Fruit fly (Drosophila melanogaster) whole organism, embryonic: ENCODE results near the gene Sce.

ENCODE experiments used
- Abd-B ChIP-seq: fragments of 200-800 bp; sonication (Bioruptor generic); optimal IDR thresholded peaks from 2 replicates; lab custom pipeline; 2018; ENCODE audit warnings: missing biosample characterization, mild to moderate bottlenecking, missing genetic modification characterization, moderate library complexity
- Bdp1 ChIP-seq: fragments of 200-800 bp; sonication (Bioruptor generic); optimal IDR thresholded peaks from 3 replicates; lab custom pipeline; 2016; ENCODE audit warnings: missing biosample characterization, missing genetic modification characterization
- Bgb ChIP-seq: fragments of 200-800 bp; sonication (Bioruptor generic); IDR thresholded peaks from 2 replicates; pipeline ENCODE4 v1.3.6; 2022; ENCODE audit warnings: missing biosample characterization, missing genetic modification characterization; ENCODE audit not compliant: partially characterized antibody
- CG10147 ChIP-seq: fragments of 200-800 bp; sonication (Bioruptor generic); optimal IDR thresholded peaks from 2 replicates; lab custom pipeline; 2019; ENCODE audit warnings: missing biosample characterization, mild to moderate bottlenecking, missing genetic modification characterization, moderate library complexity
- CG1024 ChIP-seq: fragments of 200-800 bp; sonication (Bioruptor generic); IDR thresholded peaks from 2 replicates; pipeline ENCODE4 v1.3.6; 2022; ENCODE audit warnings: missing biosample characterization, missing genetic modification characterization
- CG10274 ChIP-seq: fragments of 200-800 bp; sonication (Bioruptor generic); optimal IDR thresholded peaks from 3 replicates; lab custom pipeline; 2017; ENCODE audit warnings: missing biosample characterization, mild to moderate bottlenecking, missing genetic modification characterization
- CG11504 ChIP-seq: fragments of 200-800 bp; sonication (Bioruptor generic); optimal IDR thresholded peaks from 3 replicates; lab custom pipeline; 2019; ENCODE audit warnings: missing biosample characterization, mild to moderate bottlenecking, missing genetic modification characterization, moderate library complexity
- CG12104 ChIP-seq: fragments of 200-800 bp; sonication (Bioruptor generic); optimal IDR thresholded peaks from 3 replicates; lab custom pipeline; 2016; ENCODE audit warnings: missing biosample characterization, missing genetic modification characterization
- CG12942 ChIP-seq: fragments of 200-800 bp; sonication (Bioruptor generic); optimal IDR thresholded peaks from 3 replicates; lab custom pipeline; 2016; ENCODE audit warnings: missing biosample characterization, missing genetic modification characterization
- CG13624 ChIP-seq: fragments of 200-800 bp; sonication (Bioruptor generic); optimal IDR thresholded peaks from 2 replicates; lab custom pipeline; 2016; ENCODE audit warnings: missing biosample characterization, missing genetic modification characterization
- CG15601 ChIP-seq: fragments of 200-800 bp; sonication (Bioruptor generic); optimal IDR thresholded peaks from 3 replicates; lab custom pipeline; 2019; ENCODE audit warnings: missing biosample characterization, mild to moderate bottlenecking, missing genetic modification characterization, moderate library complexity
- CG16863 ChIP-seq: fragments of 200-800 bp; sonication (Bioruptor generic); optimal IDR thresholded peaks from 3 replicates; lab custom pipeline; 2016; ENCODE audit warnings: missing biosample characterization, missing genetic modification characterization
- CG32767 ChIP-seq: fragments of 200-800 bp; sonication (Bioruptor generic); IDR thresholded peaks from 2 replicates; pipeline ENCODE4 v1.3.6; 2022; ENCODE audit warnings: missing biosample characterization, missing genetic modification characterization
- CG3847 ChIP-seq: fragments of 200-800 bp; sonication (Bioruptor generic); IDR thresholded peaks from 2 replicates; pipeline ENCODE4 v1.3.6; 2022; ENCODE audit warnings: missing biosample characterization, missing genetic modification characterization
- CG43689 ChIP-seq: fragments of 200-800 bp; sonication (Bioruptor generic); IDR thresholded peaks from 2 replicates; pipeline ENCODE4 v1.3.6; 2022; ENCODE audit warnings: missing biosample characterization, missing genetic modification characterization
- CG4404 ChIP-seq: fragments of 200-800 bp; sonication (Bioruptor generic); IDR thresholded peaks from 2 replicates; pipeline ENCODE4 v1.3.6; 2022; ENCODE audit warnings: missing biosample characterization, missing genetic modification characterization
- CG4854 ChIP-seq: fragments of 200-800 bp; sonication (Bioruptor generic); optimal IDR thresholded peaks from 2 replicates; lab custom pipeline; 2016; ENCODE audit warnings: missing biosample characterization, missing genetic modification characterization, inconsistent platforms
- CG5245 ChIP-seq: fragments of 200-800 bp; sonication (Bioruptor generic); optimal IDR thresholded peaks from 3 replicates; lab custom pipeline; 2016; ENCODE audit warnings: missing biosample characterization, missing genetic modification characterization
- CG7839 ChIP-seq: fragments of 200-800 bp; sonication (Bioruptor generic); optimal IDR thresholded peaks from 3 replicates; lab custom pipeline; 2018; ENCODE audit warnings: missing biosample characterization, mild to moderate bottlenecking, missing genetic modification characterization, moderate library complexity
- CG8944 ChIP-seq: fragments of 200-800 bp; sonication (Bioruptor generic); optimal IDR thresholded peaks from 3 replicates; lab custom pipeline; 2016; ENCODE audit warnings: missing biosample characterization, missing genetic modification characterization
- CG9817 ChIP-seq: fragments of 200-800 bp; sonication (Bioruptor generic); optimal IDR thresholded peaks from 2 replicates; lab custom pipeline; 2018; ENCODE audit warnings: missing biosample characterization, mild to moderate bottlenecking, missing genetic modification characterization, moderate library complexity
- CTCF ChIP-seq: fragments of 200-800 bp; sonication (Bioruptor generic); optimal IDR thresholded peaks from 2 replicates; lab custom pipeline; 2017; ENCODE audit warnings: missing biosample characterization, mild to moderate bottlenecking, missing genetic modification characterization, moderate library complexity
- Dfd ChIP-seq, 2 experiments: fragments of >200 bp; optimal IDR thresholded peaks; 2 replicates each; lab custom pipeline; 2017; ENCODE audit warnings: missing biosample characterization in 2 of 2, missing genetic modification characterization in 2 of 2
- Gsc ChIP-seq: fragments of 200-800 bp; sonication (Bioruptor generic); IDR thresholded peaks from 2 replicates; pipeline ENCODE4 v1.3.6; 2022; ENCODE audit warnings: missing biosample characterization, missing genetic modification characterization
- HLH4C ChIP-seq: fragments of 200-800 bp; sonication (Bioruptor generic); IDR thresholded peaks from 3 replicates; pipeline ENCODE4 v1.3.6; 2022; ENCODE audit warnings: missing biosample characterization, missing genetic modification characterization; ENCODE audit not compliant: partially characterized antibody
- Hr51 ChIP-seq, 2 experiments: fragments of 200-800 bp; sonication (Bioruptor generic); optimal IDR thresholded peaks; 2 replicates in 1 of 2; 3 replicates in 1 of 2; lab custom pipeline; 2016 to 2018; ENCODE audit warnings: missing biosample characterization in 2 of 2, missing genetic modification characterization in 2 of 2, mild to moderate bottlenecking in 1 of 2, moderate library complexity in 1 of 2
- Hr78 ChIP-seq, 2 experiments: fragments of 200-800 bp in 1 of 2; fragments of >200 bp in 1 of 2; sonication (Bioruptor generic) in 1 of 2; optimal IDR thresholded peaks; 2 replicates each; lab custom pipeline; 2017 to 2019; ENCODE audit warnings: missing biosample characterization in 2 of 2, missing genetic modification characterization in 2 of 2, mild to moderate bottlenecking in 1 of 2, moderate library complexity in 1 of 2
- MBD-R2 ChIP-seq: fragments of 200-800 bp; sonication (Bioruptor generic); IDR thresholded peaks from 2 replicates; pipeline ENCODE4 v1.3.6; 2022; ENCODE audit warnings: missing biosample characterization, missing genetic modification characterization
- Oaz ChIP-seq: fragments of 200-800 bp; sonication (Bioruptor generic); IDR thresholded peaks from 2 replicates; pipeline ENCODE4 v1.3.6; 2022; ENCODE audit warnings: missing biosample characterization, missing genetic modification characterization
- Trl ChIP-seq, 3 experiments: fragments of >200 bp in 2 of 3; fragments of 200-800 bp in 1 of 3; sonication (Bioruptor generic) in 1 of 3; optimal IDR thresholded peaks; 2 replicates in 1 of 3; 3 replicates in 2 of 3; lab custom pipeline; 2016 to 2017; ENCODE audit warnings: missing biosample characterization in 1 of 3, missing genetic modification characterization in 1 of 3
- ab ChIP-seq: fragments of 200-800 bp; sonication (Bioruptor generic); optimal IDR thresholded peaks from 2 replicates; lab custom pipeline; 2016; ENCODE audit warnings: missing biosample characterization, missing genetic modification characterization
- abd-A ChIP-seq: fragments of 200-800 bp; sonication (Bioruptor generic); optimal IDR thresholded peaks from 3 replicates; lab custom pipeline; 2019; ENCODE audit warnings: missing biosample characterization, mild to moderate bottlenecking, missing genetic modification characterization, moderate library complexity
- al ChIP-seq: fragments of 200-800 bp; sonication (Bioruptor generic); IDR thresholded peaks from 2 replicates; pipeline ENCODE4 v1.3.6; 2022; ENCODE audit warnings: missing biosample characterization, missing genetic modification characterization
- da ChIP-seq: fragments of 200-800 bp; sonication (Bioruptor generic); optimal IDR thresholded peaks from 2 replicates; lab custom pipeline; 2016; ENCODE audit warnings: missing biosample characterization, missing genetic modification characterization
- danr ChIP-seq: fragments of 200-800 bp; sonication (Bioruptor generic); IDR thresholded peaks from 2 replicates; pipeline ENCODE4 v1.3.6; 2022; ENCODE audit warnings: missing biosample characterization, missing genetic modification characterization
- dimm ChIP-seq: fragments of 200-800 bp; sonication (Bioruptor generic); IDR thresholded peaks from 2 replicates; pipeline ENCODE4 v1.3.6; 2022; ENCODE audit warnings: missing biosample characterization, missing genetic modification characterization
- eve ChIP-seq, 2 experiments: fragments of >200 bp; optimal IDR thresholded peaks; 2 replicates each; lab custom pipeline; 2017; ENCODE audit warnings: missing biosample characterization in 2 of 2, missing genetic modification characterization in 2 of 2
- exex ChIP-seq: fragments of 200-800 bp; sonication (Bioruptor generic); optimal IDR thresholded peaks from 4 replicates; lab custom pipeline; 2018; ENCODE audit warnings: missing biosample characterization, mild to moderate bottlenecking, missing genetic modification characterization, moderate library complexity
- ftz-f1 ChIP-seq: fragments of 200-800 bp; sonication (Bioruptor generic); optimal IDR thresholded peaks from 2 replicates; lab custom pipeline; 2016; ENCODE audit warnings: missing biosample characterization, missing genetic modification characterization
- gro ChIP-seq: fragments of 200-800 bp; sonication (Bioruptor generic); optimal IDR thresholded peaks from 2 replicates; lab custom pipeline; 2016; ENCODE audit warnings: missing biosample characterization, missing genetic modification characterization
- gsb-n ChIP-seq: fragments of 200-800 bp; sonication (Bioruptor generic); optimal IDR thresholded peaks from 3 replicates; lab custom pipeline; 2018; ENCODE audit warnings: missing biosample characterization, mild to moderate bottlenecking, missing genetic modification characterization
- kah ChIP-seq: fragments of 200-800 bp; sonication (Bioruptor generic); optimal IDR thresholded peaks from 2 replicates; lab custom pipeline; 2018; ENCODE audit warnings: missing biosample characterization, mild to moderate bottlenecking, missing genetic modification characterization
- maf-S ChIP-seq: fragments of 200-800 bp; sonication (Bioruptor generic); optimal IDR thresholded peaks from 2 replicates; lab custom pipeline; 2016; ENCODE audit warnings: missing biosample characterization, missing genetic modification characterization
- oc ChIP-seq: fragments of 200-800 bp; sonication (Bioruptor generic); optimal IDR thresholded peaks from 2 replicates; lab custom pipeline; 2018; ENCODE audit warnings: missing biosample characterization, mild to moderate bottlenecking, missing genetic modification characterization, moderate library complexity
- pho ChIP-seq: fragments of 200-800 bp; sonication (Bioruptor generic); optimal IDR thresholded peaks from 2 replicates; lab custom pipeline; 2016; ENCODE audit warnings: missing biosample characterization, missing genetic modification characterization
- pum ChIP-seq: fragments of 200-800 bp; sonication (Bioruptor generic); optimal IDR thresholded peaks from 2 replicates; lab custom pipeline; 2016; ENCODE audit warnings: missing biosample characterization, missing genetic modification characterization
- schlank ChIP-seq: fragments of 200-800 bp; sonication (Bioruptor generic); optimal IDR thresholded peaks from 2 replicates; lab custom pipeline; 2018; ENCODE audit warnings: missing biosample characterization, mild to moderate bottlenecking, missing genetic modification characterization
- slp2 ChIP-seq: fragments of 200-800 bp; sonication (Bioruptor generic); optimal IDR thresholded peaks from 2 replicates; lab custom pipeline; 2016; ENCODE audit warnings: missing biosample characterization, missing genetic modification characterization
- stwl ChIP-seq: fragments of 200-800 bp; sonication (Bioruptor generic); optimal IDR thresholded peaks from 3 replicates; lab custom pipeline; 2018; ENCODE audit warnings: missing biosample characterization, mild to moderate bottlenecking, missing genetic modification characterization, moderate library complexity
- zen2 ChIP-seq: fragments of 200-800 bp; sonication (Bioruptor generic); IDR thresholded peaks from 3 replicates; pipeline ENCODE4 v1.3.6; 2022; ENCODE audit warnings: missing biosample characterization, missing genetic modification characterization; ENCODE audit not compliant: partially characterized antibody

Sce gene

DNA sequence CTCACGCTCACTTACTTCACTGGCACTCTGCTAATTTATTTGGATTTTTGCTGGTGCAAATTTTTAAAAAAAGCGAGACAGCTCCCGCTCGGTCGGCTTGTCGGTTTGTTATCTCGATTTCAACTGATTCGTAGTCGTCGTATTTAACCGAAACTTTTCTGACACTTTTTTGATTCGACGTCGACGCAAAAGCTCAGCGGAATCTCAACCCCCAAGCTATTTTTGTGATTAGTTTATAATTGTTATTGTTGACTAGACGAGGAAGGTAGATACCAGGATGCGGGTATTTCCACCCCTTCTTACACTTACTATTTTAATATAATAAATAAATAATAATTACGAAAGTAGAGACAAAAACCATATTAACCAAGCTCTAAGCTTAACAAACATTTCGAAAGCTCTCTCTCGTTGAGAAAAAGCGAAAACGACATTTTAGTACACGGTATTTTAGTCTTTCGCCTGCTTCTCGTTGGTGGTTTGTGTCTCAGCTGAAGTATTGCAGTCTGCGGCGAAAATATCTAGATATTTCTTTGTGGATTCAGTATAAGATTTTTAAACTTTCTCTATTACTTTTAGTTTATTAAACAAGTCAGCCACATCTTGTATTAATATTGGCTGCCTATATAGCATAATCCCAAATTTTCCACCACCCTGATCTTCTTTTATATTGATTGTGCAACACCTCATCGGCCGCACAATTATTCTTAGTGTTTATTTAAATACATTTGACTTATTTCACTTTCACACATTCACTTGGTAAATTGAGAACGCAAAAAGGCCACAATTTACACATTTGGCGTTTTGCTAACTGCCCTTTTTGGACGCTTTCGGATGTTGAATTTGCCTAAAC is 24.9 kb downstream of the Sce start, which contains the start of gene tau:
Gene tau, minus strand, starts transcription at position 311 of the 850 bp plus-strand sequence.
- TF ChIP-seq MBD-R2 (GFP tag; lab: Robert Waterston, UW) (0 out of 2 replicates have a peak, but pooled peaks have one; percentile 11), CG15601 (no peak), zen2 (GFP tag; lab: Robert Waterston, UW) (no peak), pho (no peak), Abd-B (no peak), da (no peak), CG4854 (GFP tag; lab: Kevin White, UChicago) (no peak), Hr78 (GFP tag; optimal IDR thresholded peaks at IDR 0.05; lab: Kevin White, UChicago) (no peak), eve (GFP tag; optimal IDR thresholded peaks at IDR 0.05; lab: Kevin White, UChicago) (no peak), exex (tag; lab: Kevin White, UChicago) (peak; percentile 39), Hr51 (GFP tag; optimal IDR thresholded peaks at IDR 0.05; lab: Kevin White, UChicago) (no peak), CG9817 (no peak), slp2 (GFP tag; lab: Kevin White, UChicago) (no peak), CG43689 (no peak), CG11504 (tag; lab: Kevin White, UChicago) (peak; percentile 7), danr (GFP tag; lab: Robert Waterston, UW) (no peak), CG3847 (no peak), Dfd (GFP tag; optimal IDR thresholded peaks at IDR 0.05; lab: Kevin White, UChicago) (no peak), CG13624 (no peak), stwl (tag; lab: Kevin White, UChicago) (no peak), CG16863 (GFP tag; lab: Kevin White, UChicago) (no peak), CG32767 (GFP tag; lab: Robert Waterston, UW) (no peak), Bgb (GFP tag; lab: Robert Waterston, UW) (peak; percentile 20; the same call in 1 of the 2 replicates), Trl (optimal IDR thresholded peaks at IDR 0.05; lab: Kevin White, UChicago) (peak in 1 of 2 experiments; percentile 6), Trl (GFP tag; optimal IDR thresholded peaks at IDR 0.05; lab: Kevin White, UChicago) (no peak), CG7839 (tag; lab: Kevin White, UChicago) (no peak), kah (GFP tag; lab: Kevin White, UChicago) (no peak), Gsc (GFP tag; lab: Robert Waterston, UW) (no peak), CG1024 (GFP tag; lab: Robert Waterston, UW) (no peak), pum (GFP tag; lab: Kevin White, UChicago) (no peak), CG12104 (GFP tag; lab: Kevin White, UChicago) (no peak), schlank (no peak), CG10147 (GFP tag; lab: Kevin White, UChicago) (no peak), ab (GFP tag; lab: Kevin White, UChicago) (no peak), ftz-f1 (GFP tag; lab: Kevin White, UChicago) (no peak), CG10274 (GFP tag; lab: Kevin White, UChicago) (no peak), al (no peak), gsb-n (tag; lab: Kevin White, UChicago) (no peak), oc (tag; lab: Kevin White, UChicago) (no peak), CG8944 (GFP tag; lab: Kevin White, UChicago) (no peak), dimm (no peak), CG4404 (GFP tag; lab: Robert Waterston, UW) (no peak), Bdp1 (GFP tag; lab: Kevin White, UChicago) (no peak), HLH4C (no peak), CTCF (GFP tag; lab: Kevin White, UChicago) (peak; percentile 73), gro (GFP tag; lab: Kevin White, UChicago) (no peak), CG5245 (GFP tag; lab: Kevin White, UChicago) (no peak), abd-A (tag; lab: Kevin White, UChicago) (peak; percentile 65), Oaz (GFP tag; lab: Robert Waterston, UW) (no peak), maf-S (GFP tag; lab: Kevin White, UChicago) (no peak), CG12942 (no peak)
